Fruit fly (Drosophila melanogaster): ENCODE results near the gene Mes2.

- TF ChIP-seq psq (optimal IDR thresholded peaks at IDR 0.05), result no peak
- no peak for TF ChIP-seq h (optimal IDR thresholded peaks at IDR 0.05)
- TF ChIP-seq Sin3A (optimal IDR thresholded peaks at IDR 0.05), result no peak
- no peak for TF ChIP-seq insv (optimal IDR thresholded peaks at IDR 0.05)
- TF ChIP-seq ttk (optimal IDR thresholded peaks at IDR 0.05), result no peak
Measured at dm6 chr3L:22947993-22948954, 2.8 kb downstream of the Mes2 start.

Data from Kc167 (cell line).